Fruit fly (Drosophila melanogaster) whole organism, embryonic: ENCODE results near the gene CG13376.

Experiments
- Atf-2 ChIP-seq: fragments of 200-800 bp; sonication (Bioruptor generic); optimal IDR thresholded peaks from 2 replicates; lab custom pipeline; 2016; ENCODE audit warnings: missing biosample characterization, missing genetic modification characterization
- Atf6 ChIP-seq: fragments of 200-800 bp; sonication (Bioruptor generic); IDR thresholded peaks from 2 replicates; pipeline ENCODE4 v1.3.6; 2022; ENCODE audit warnings: missing biosample characterization, missing genetic modification characterization
- CG11247 ChIP-seq: fragments of 200-800 bp; sonication (Bioruptor generic); IDR thresholded peaks from 2 replicates; pipeline ENCODE4 v1.3.6; 2022; ENCODE audit warnings: missing biosample characterization, missing genetic modification characterization
- CG14710 ChIP-seq: fragments of 200-800 bp; sonication (Bioruptor generic); optimal IDR thresholded peaks from 3 replicates; lab custom pipeline; 2019; ENCODE audit warnings: missing biosample characterization, mild to moderate bottlenecking, missing genetic modification characterization, moderate library complexity
- CG16863 ChIP-seq: fragments of 200-800 bp; sonication (Bioruptor generic); optimal IDR thresholded peaks from 3 replicates; lab custom pipeline; 2016; ENCODE audit warnings: missing biosample characterization, missing genetic modification characterization
- D19B ChIP-seq: fragments of 200-800 bp; sonication (Bioruptor generic); optimal IDR thresholded peaks from 2 replicates; lab custom pipeline; 2017; ENCODE audit warnings: missing biosample characterization, mild to moderate bottlenecking, missing genetic modification characterization
- HmgZ ChIP-seq: fragments of 200-800 bp; sonication (Bioruptor generic); optimal IDR thresholded peaks from 2 replicates; lab custom pipeline; 2018; ENCODE audit warnings: missing biosample characterization, mild to moderate bottlenecking, missing genetic modification characterization
- Mad ChIP-seq: fragments of 200-800 bp; sonication (Bioruptor generic); optimal IDR thresholded peaks from 2 replicates; lab custom pipeline; 2016; ENCODE audit warnings: missing biosample characterization, missing genetic modification characterization
- pan ChIP-seq, 4 experiments: fragments of >200 bp in 3 of 4; fragments of 200-800 bp in 1 of 4; sonication (Bioruptor generic) in 1 of 4; optimal IDR thresholded peaks in 3 of 4; IDR thresholded peaks in 1 of 4; 2 replicates each; pipeline versions ENCODE4 v1.3.6 to Lab custom; 2017 to 2022; ENCODE audit warnings: missing biosample characterization in 2 of 4, missing genetic modification characterization in 2 of 4, mixed read lengths in 1 of 4

DNA sequence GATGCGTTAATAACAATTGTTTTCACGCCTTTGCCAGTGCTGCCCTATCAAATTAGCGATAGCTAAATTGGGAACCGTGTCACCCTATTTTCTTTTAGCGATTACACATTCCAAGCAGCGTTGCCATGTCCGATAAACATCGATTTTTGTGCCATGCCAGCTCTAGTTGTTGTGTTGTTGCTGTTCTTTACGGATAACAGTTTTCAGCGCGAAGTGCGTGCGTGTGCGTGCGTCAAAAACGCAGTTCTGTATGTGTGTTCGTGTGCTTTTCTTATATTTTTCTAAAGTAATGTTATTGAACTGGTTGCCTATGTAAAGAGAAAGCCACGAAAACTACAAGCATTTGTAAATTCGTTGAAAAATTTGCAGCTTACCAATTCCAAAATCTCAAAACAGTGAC, 21.0 kb downstream of the CG13376 start, which contains the start of the genes CG3038 and G9a:
- no peak for TF ChIP-seq D19B (GFP tag; lab: Kevin White, UChicago)
- TF ChIP-seq pan (optimal IDR thresholded peaks at IDR 0.05; lab: Kevin White, UChicago), result no peak
- TF ChIP-seq pan (GFP tag; optimal IDR thresholded peaks at IDR 0.05 in 1 of 2, IDR thresholded peaks at IDR 0.05 in 1 of 2), result no peak
- TF ChIP-seq Atf6, result no peak
- TF ChIP-seq HmgZ, result peak; percentile 87
- no peak for TF ChIP-seq CG11247 (GFP tag; lab: Robert Waterston, UW)
- no peak for TF ChIP-seq CG16863 (GFP tag; lab: Kevin White, UChicago)
- TF ChIP-seq Atf-2 (GFP tag; lab: Kevin White, UChicago), result no peak
- TF ChIP-seq Mad (GFP tag; lab: Kevin White, UChicago), result peak; percentile 62
- peak; percentile 100 for TF ChIP-seq CG14710 (tag; lab: Kevin White, UChicago)
